Worm (Caenorhabditis elegans) whole organism, L4 larva: ENCODE measurements around the gene sdc-1.

Experiments used
- D1046.2 ChIP-seq: fragments of 200-800 bp; sonication (Bioruptor generic); IDR thresholded peaks from 2 replicates; pipeline ENCODE4 v1.3.6; 2022; ENCODE audit warnings: missing genetic modification characterization, missing compliant biosample characterization
- F26F4.8 ChIP-seq: fragments of 200-800 bp; sonication (Bioruptor generic); conservative IDR thresholded peaks from 2 replicates; pipeline ENCODE4 v1.3.6; 2022; ENCODE audit warnings: missing genetic modification characterization, missing compliant biosample characterization
- F44E2.7 ChIP-seq: fragments of 200-800 bp; sonication (Bioruptor generic); IDR thresholded peaks from 2 replicates; pipeline ENCODE4 v2.1.2; 2022; ENCODE audit warnings: missing genetic modification characterization, missing compliant biosample characterization
- F49E8.2 ChIP-seq: sonication (generic microtip); optimal IDR thresholded peaks from 2 replicates; lab custom pipeline; 2016; ENCODE audit warnings: missing compliant biosample characterization, mild to moderate bottlenecking, missing genetic modification characterization, borderline replicate concordance
- R02D3.7 ChIP-seq: fragments of 150-350 bp; sonication (generic microtip); optimal IDR thresholded peaks from 3 replicates; lab custom pipeline; 2014; ENCODE audit warnings: missing biosample characterization, missing genetic modification characterization
- T20F7.1 ChIP-seq: fragments of 200-800 bp; sonication (Bioruptor generic); optimal IDR thresholded peaks from 2 replicates; lab custom pipeline; 2018; ENCODE audit warnings: mild to moderate bottlenecking, missing genetic modification characterization, missing compliant biosample characterization
- Y105C5A.15 ChIP-seq: fragments of 200-800 bp; sonication (Bioruptor generic); IDR thresholded peaks from 2 replicates; pipeline ENCODE4 v1.3.6; 2022; ENCODE audit warnings: missing genetic modification characterization, missing compliant biosample characterization
- Y5F2A.4 ChIP-seq: fragments of 200-800 bp; sonication (Bioruptor generic); optimal IDR thresholded peaks from 2 replicates; lab custom pipeline; 2018; ENCODE audit warnings: mild to moderate bottlenecking, missing genetic modification characterization, missing compliant biosample characterization
- Y75B8A.6 ChIP-seq: fragments of 200-800 bp; sonication (Bioruptor generic); IDR thresholded peaks from 2 replicates; pipeline ENCODE4 v1.3.6; 2022; ENCODE audit warnings: missing genetic modification reagents, missing genetic modification characterization, missing compliant biosample characterization
- ZK337.2 ChIP-seq: fragments of 200-800 bp; sonication (Bioruptor generic); IDR thresholded peaks from 2 replicates; pipeline ENCODE4 v1.3.6; 2022; ENCODE audit warnings: missing genetic modification reagents, missing genetic modification characterization, missing compliant biosample characterization
- aha-1 ChIP-seq: fragments of 150-350 bp; peaks from one replicate; lab custom pipeline; 2014; ENCODE audit warnings: missing biosample characterization, missing genetic modification characterization
- aly-2 ChIP-seq: sonication (generic microtip); optimal IDR thresholded peaks from 2 replicates; lab custom pipeline; 2018; ENCODE audit warnings: missing biosample characterization, missing genetic modification characterization
- ceh-32 ChIP-seq: sonication (generic microtip); optimal IDR thresholded peaks from 2 replicates; lab custom pipeline; 2016; ENCODE audit warnings: mild to moderate bottlenecking, missing genetic modification characterization, missing compliant biosample characterization; ENCODE audit not compliant: poor library complexity
- ceh-44 ChIP-seq: fragments of 200-800 bp; sonication (Bioruptor generic); IDR thresholded peaks from 2 replicates; pipeline ENCODE4 v1.3.6; 2022; ENCODE audit warnings: missing genetic modification reagents, missing genetic modification characterization, missing compliant biosample characterization
- cey-2 ChIP-seq: sonication (generic microtip); optimal IDR thresholded peaks from 3 replicates; lab custom pipeline; 2017; ENCODE audit warnings: missing genetic modification characterization, mild to moderate bottlenecking, missing compliant biosample characterization, antibody characterized with exemption, borderline replicate concordance; ENCODE audit not compliant: insufficient read depth
- daf-19 ChIP-seq: fragments of 200-800 bp; sonication (Bioruptor generic); conservative IDR thresholded peaks from 2 replicates; pipeline ENCODE4 v1.3.6; 2022; ENCODE audit warnings: missing genetic modification characterization, missing compliant biosample characterization
- daf-8 ChIP-seq: fragments of 200-800 bp; sonication (Bioruptor generic); IDR thresholded peaks from 2 replicates; pipeline ENCODE4 v1.3.6; 2022; ENCODE audit warnings: missing genetic modification characterization, missing compliant biosample characterization
- dmd-6 ChIP-seq: fragments of 200-800 bp; sonication (Bioruptor generic); IDR thresholded peaks from 2 replicates; pipeline ENCODE4 v1.3.6; 2022; ENCODE audit warnings: missing genetic modification reagents, missing genetic modification characterization, missing compliant biosample characterization
- egl-27 ChIP-seq: sonication (generic microtip); optimal IDR thresholded peaks from 3 replicates; lab custom pipeline; 2017; ENCODE audit warnings: missing biosample characterization, missing genetic modification reagents, missing genetic modification characterization
- fkh-10 ChIP-seq: fragments of 150-350 bp; optimal IDR thresholded peaks from 2 replicates; lab custom pipeline; 2014; ENCODE audit warnings: missing biosample characterization, missing genetic modification reagents, missing genetic modification characterization
- fos-1 ChIP-seq: fragments of 150-350 bp; optimal IDR thresholded peaks from 2 replicates; lab custom pipeline; 2014; ENCODE audit warnings: missing biosample characterization, missing genetic modification characterization
- gei-8 ChIP-seq: fragments of 200-800 bp; sonication (Bioruptor generic); optimal IDR thresholded peaks from 2 replicates; lab custom pipeline; 2018; ENCODE audit warnings: mild to moderate bottlenecking, missing genetic modification characterization, missing compliant biosample characterization
- hlh-30 ChIP-seq: sonication (generic microtip); optimal IDR thresholded peaks from 2 replicates; lab custom pipeline; 2017; ENCODE audit warnings: antibody characterized with exemption, mild to moderate bottlenecking, missing genetic modification characterization, missing compliant biosample characterization; ENCODE audit not compliant: insufficient read depth
- lin-15B ChIP-seq: fragments of 150-350 bp; sonication (generic microtip); optimal IDR thresholded peaks from 3 replicates; lab custom pipeline; 2014; ENCODE audit warnings: missing biosample characterization, missing genetic modification characterization
- lin-29 ChIP-seq: fragments of 200-800 bp; sonication (Bioruptor generic); IDR thresholded peaks from 2 replicates; pipeline ENCODE4 v1.3.6; 2022; ENCODE audit warnings: missing genetic modification reagents, missing genetic modification characterization, missing compliant biosample characterization
- madf-5 ChIP-seq, 2 experiments: fragments of 200-800 bp; sonication (Bioruptor generic); IDR thresholded peaks; 2 replicates each; pipeline ENCODE4 v1.3.6; 2022; ENCODE audit warnings: missing compliant biosample characterization in 2 of 2, missing genetic modification characterization in 2 of 2
- madf-9 ChIP-seq: fragments of 200-800 bp; sonication (Bioruptor generic); conservative IDR thresholded peaks from 2 replicates; pipeline ENCODE4 v1.3.6; 2022; ENCODE audit warnings: missing genetic modification reagents, missing genetic modification characterization, missing compliant biosample characterization
- mdl-1 ChIP-seq, 2 experiments: fragments of 150-350 bp in 1 of 2; sonication (generic microtip) in 1 of 2; optimal IDR thresholded peaks; 2 replicates each; lab custom pipeline; 2014 to 2017; ENCODE audit warnings: missing biosample characterization in 2 of 2, missing genetic modification characterization in 2 of 2
- mep-1 ChIP-seq: fragments of 150-350 bp; sonication (generic microtip); optimal IDR thresholded peaks from 3 replicates; lab custom pipeline; 2014; ENCODE audit warnings: missing biosample characterization, missing genetic modification characterization
- mes-2 ChIP-seq: sonication (generic microtip); optimal IDR thresholded peaks from 2 replicates; lab custom pipeline; 2016; ENCODE audit warnings: missing genotype, mild to moderate bottlenecking, missing genetic modification characterization, missing compliant biosample characterization; ENCODE audit not compliant: poor library complexity, severe bottlenecking
- nhr-10 ChIP-seq: fragments of 150-350 bp; optimal IDR thresholded peaks from 2 replicates; lab custom pipeline; 2014; ENCODE audit warnings: missing biosample characterization, missing genetic modification characterization
- nhr-11 ChIP-seq: fragments of 150-350 bp; optimal IDR thresholded peaks from 2 replicates; lab custom pipeline; 2014; ENCODE audit warnings: missing biosample characterization, missing genetic modification characterization
- nhr-237 ChIP-seq: sonication (generic microtip); optimal IDR thresholded peaks from 2 replicates; lab custom pipeline; 2017; ENCODE audit warnings: missing biosample characterization, missing genetic modification characterization
- nhr-25 ChIP-seq: sonication (generic microtip); optimal IDR thresholded peaks from 2 replicates; lab custom pipeline; 2017; ENCODE audit warnings: missing genetic modification characterization, mild to moderate bottlenecking, missing compliant biosample characterization, antibody characterized with exemption, moderate library complexity, borderline replicate concordance; ENCODE audit not compliant: insufficient read depth
- nhr-41 ChIP-seq: fragments of 200-800 bp; sonication (Bioruptor generic); IDR thresholded peaks from 2 replicates; pipeline ENCODE4 v1.3.6; 2022; ENCODE audit warnings: missing genetic modification reagents, missing genetic modification characterization, missing compliant biosample characterization
- nhr-6 ChIP-seq: fragments of 150-350 bp; optimal IDR thresholded peaks from 2 replicates; lab custom pipeline; 2014; ENCODE audit warnings: missing biosample characterization, missing genetic modification characterization
- nhr-76 ChIP-seq: fragments of 150-350 bp; optimal IDR thresholded peaks from 2 replicates; lab custom pipeline; 2014; ENCODE audit warnings: missing biosample characterization, missing genetic modification characterization
- php-3 ChIP-seq: fragments of 200-800 bp; sonication (Bioruptor generic); IDR thresholded peaks from 2 replicates; pipeline ENCODE4 v1.3.6; 2022; ENCODE audit warnings: missing genetic modification reagents, missing genetic modification characterization, missing compliant biosample characterization
- pqm-1 ChIP-seq: sonication (generic microtip); optimal IDR thresholded peaks from 2 replicates; lab custom pipeline; 2017; ENCODE audit warnings: missing biosample characterization, missing genetic modification characterization
- saeg-2 ChIP-seq: fragments of 200-800 bp; sonication (Bioruptor generic); IDR thresholded peaks from 2 replicates; pipeline ENCODE4 v1.3.6; 2022; ENCODE audit warnings: missing genetic modification reagents, missing genetic modification characterization, missing compliant biosample characterization
- spr-3 ChIP-seq: fragments of 200-800 bp; sonication (Bioruptor generic); optimal IDR thresholded peaks from 2 replicates; lab custom pipeline; 2018; ENCODE audit warnings: mild to moderate bottlenecking, missing genetic modification characterization, missing compliant biosample characterization
- tra-1 ChIP-seq: fragments of 200-800 bp; sonication (Bioruptor generic); IDR thresholded peaks from 2 replicates; pipeline ENCODE4 v1.3.6; 2022; ENCODE audit warnings: missing genetic modification reagents, missing genetic modification characterization, missing compliant biosample characterization
- unc-130 ChIP-seq: sonication (generic microtip); optimal IDR thresholded peaks from 2 replicates; lab custom pipeline; 2016; ENCODE audit warnings: missing genetic modification reagents, missing genetic modification characterization, missing compliant biosample characterization
- unc-62 ChIP-seq, 3 experiments: fragments of 150-350 bp in 1 of 3; sonication (generic microtip); optimal IDR thresholded peaks in 2 of 3; peaks in 1 of 3; 1 replicate in 1 of 3; 2 replicates in 2 of 3; lab custom pipeline; 2014 to 2017; ENCODE audit warnings: missing biosample characterization in 3 of 3, missing genetic modification characterization in 3 of 3, missing genetic modification reagents in 3 of 3, missing genotype in 1 of 3
- zag-1 ChIP-seq: fragments of 150-350 bp; optimal IDR thresholded peaks from 2 replicates; lab custom pipeline; 2014; ENCODE audit warnings: missing biosample characterization, missing genetic modification characterization
- zfp-2 ChIP-seq: sonication (generic microtip); optimal IDR thresholded peaks from 2 replicates; lab custom pipeline; 2016; ENCODE audit warnings: mild to moderate bottlenecking, missing genetic modification characterization, missing compliant biosample characterization
- zfp-3 ChIP-seq: fragments of 200-800 bp; sonication (Bioruptor generic); conservative IDR thresholded peaks from 2 replicates; pipeline ENCODE4 v1.3.6; 2022; ENCODE audit warnings: missing genetic modification reagents, missing genetic modification characterization, missing compliant biosample characterization
- ztf-11 ChIP-seq: fragments of 150-350 bp; optimal IDR thresholded peaks from 2 replicates; lab custom pipeline; 2014; ENCODE audit warnings: missing biosample characterization, missing genetic modification characterization

Gene sdc-1

ce11 chrX:16269969-16270368 is 5.6 kb upstream of the sdc-1 start, which contains the start of gene ifa-3:
ifa-3 (minus strand) TSS chrX:16270069.
- TF ChIP-seq aly-2 (no peak), D1046.2 (no peak), ceh-32 (tag; lab: Kevin White, UChicago) (no peak), ceh-44 (GFP tag; lab: Robert Waterston, UW) (no peak)
- TF ChIP-seq, all 104 proteins: peak for 0

ce11 chrX:16271147-16271546 is 4.4 kb upstream of the sdc-1 start:
- TF ChIP-seq nhr-237 (tag; lab: Kevin White, UChicago) (no peak), lin-29 (GFP tag; lab: Robert Waterston, UW) (no peak), madf-9 (GFP tag; lab: Robert Waterston, UW) (peak; percentile 47; the same call in 1 of the 2 replicates), dmd-6 (GFP tag; lab: Robert Waterston, UW) (peak; percentile 43), ztf-11 (tag; lab: Kevin White, UChicago) (no peak), pqm-1 (tag; lab: Kevin White, UChicago) (no peak), daf-19 (0 out of 2 replicates have a peak, but pooled peaks have one; percentile 61), nhr-76 (tag; lab: Kevin White, UChicago) (no peak), Y5F2A.4 (no peak), unc-130 (GFP tag; lab: Kevin White, UChicago) (no peak), zag-1 (tag; lab: Kevin White, UChicago) (no peak), nhr-41 (peak; percentile 34; the same call in 1 of the 2 replicates), daf-8 (GFP tag; lab: Robert Waterston, UW) (no peak), ZK337.2 (GFP tag; lab: Robert Waterston, UW) (peak; percentile 46; the same call in 1 of the 2 replicates), F49E8.2 (tag; lab: Kevin White, UChicago) (peak; percentile 15), F26F4.8 (GFP tag; lab: Robert Waterston, UW) (peak; percentile 68; the same call in 1 of the 2 replicates), zfp-3 (GFP tag; lab: Robert Waterston, UW) (0 out of 2 replicates have a peak, but pooled peaks have one; percentile 53), Y105C5A.15 (GFP tag; lab: Robert Waterston, UW) (no peak), aha-1 (tag; lab: Kevin White, UChicago) (peak; percentile 61), mes-2 (tag; lab: Kevin White, UChicago) (peak; percentile 65), spr-3 (GFP tag; lab: Kevin White, UChicago) (no peak), hlh-30 (tag; lab: Kevin White, UChicago) (peak; percentile 50), nhr-10 (tag; lab: Kevin White, UChicago) (no peak), zfp-2 (tag; lab: Kevin White, UChicago) (no peak), nhr-6 (tag; lab: Kevin White, UChicago) (no peak), R02D3.7 (tag; lab: Kevin White, UChicago) (no peak), tra-1 (GFP tag; lab: Robert Waterston, UW) (peak; percentile 53; the same call in 1 of the 2 replicates), cey-2 (tag; lab: Kevin White, UChicago) (no peak), egl-27 (tag; lab: Kevin White, UChicago) (no peak), saeg-2 (peak; percentile 52; the same call in 1 of the 2 replicates), fkh-10 (GFP tag; lab: Kevin White, UChicago) (no peak), T20F7.1 (GFP tag; lab: Kevin White, UChicago) (no peak), mdl-1 (tag; optimal IDR thresholded peaks at IDR 0.05; lab: Kevin White, UChicago) (no peak), mep-1 (no peak), fos-1 (tag; lab: Kevin White, UChicago) (no peak), nhr-25 (tag; lab: Kevin White, UChicago) (no peak), Y75B8A.6 (GFP tag; lab: Robert Waterston, UW) (0 out of 2 replicates have a peak, but pooled peaks have one; percentile 78), gei-8 (peak; percentile 53), lin-15B (no peak), F44E2.7 (GFP tag; lab: Robert Waterston, UW) (0 out of 2 replicates have a peak, but pooled peaks have one; percentile 34), nhr-11 (tag; lab: Kevin White, UChicago) (no peak), php-3 (GFP tag; lab: Robert Waterston, UW) (peak; percentile 22; the same call in 1 of the 2 replicates), unc-62 (GFP tag; optimal IDR thresholded peaks at IDR 0.05 in 1 of 2; lab: Kevin White, UChicago) (peak in 1 of 2 experiments; percentile 81), unc-62 (tag; optimal IDR thresholded peaks at IDR 0.05; lab: Kevin White, UChicago) (no peak), madf-5 (GFP tag; IDR thresholded peaks at IDR 0.05; lab: Robert Waterston, UW) (peak in 1 of 2 experiments; percentile 73; a peak in 1 of 4 replicates)
